Worm (Caenorhabditis elegans) whole organism, mixed stage, embryonic: ENCODE measurements around the gene pcp-4.

Source experiments
- M03D4.4 ChIP-seq: sonication (generic microtip); optimal IDR thresholded peaks from 2 replicates; lab custom pipeline; 2017; ENCODE audit warnings: mild to moderate bottlenecking, missing genetic modification characterization, missing compliant biosample characterization
- bed-3 ChIP-seq: fragments of 200-800 bp; sonication (Bioruptor generic); optimal IDR thresholded peaks from 3 replicates; lab custom pipeline; 2018; ENCODE audit warnings: mild to moderate bottlenecking, missing genetic modification characterization, moderate library complexity, missing compliant biosample characterization
- blmp-1 ChIP-seq: fragments of 150-350 bp; optimal IDR thresholded peaks from 2 replicates; lab custom pipeline; 2014; ENCODE audit warnings: missing biosample characterization, missing genetic modification characterization
- ceh-39 ChIP-seq: fragments of 150-350 bp; optimal IDR thresholded peaks from 2 replicates; lab custom pipeline; 2014; ENCODE audit warnings: missing biosample characterization, missing genetic modification characterization
- ceh-43 ChIP-seq: fragments of 200-800 bp; sonication (Bioruptor generic); optimal IDR thresholded peaks from 2 replicates; lab custom pipeline; 2018; ENCODE audit warnings: mild to moderate bottlenecking, missing genetic modification characterization, moderate library complexity, missing compliant biosample characterization
- ceh-83 ChIP-seq: fragments of 200-800 bp; sonication (Bioruptor generic); optimal IDR thresholded peaks from 2 replicates; lab custom pipeline; 2018; ENCODE audit warnings: mild to moderate bottlenecking, missing genetic modification characterization, missing compliant biosample characterization
- ces-1 ChIP-seq: fragments of 150-350 bp; optimal IDR thresholded peaks from 2 replicates; lab custom pipeline; 2014; ENCODE audit warnings: missing biosample characterization, missing genetic modification reagents, missing genetic modification characterization
- cnd-1 ChIP-seq: fragments of 200-800 bp; sonication (Bioruptor generic); optimal IDR thresholded peaks from 2 replicates; lab custom pipeline; 2018; ENCODE audit warnings: mild to moderate bottlenecking, missing genetic modification characterization, missing compliant biosample characterization
- drap-1 ChIP-seq: fragments of 200-800 bp; sonication (Bioruptor generic); optimal IDR thresholded peaks from 3 replicates; lab custom pipeline; 2018; ENCODE audit warnings: mild to moderate bottlenecking, missing genetic modification characterization, missing compliant biosample characterization
- elt-1 ChIP-seq: sonication (generic microtip); optimal IDR thresholded peaks from 2 replicates; lab custom pipeline; 2017; ENCODE audit warnings: missing genetic modification characterization, mild to moderate bottlenecking, missing compliant biosample characterization, antibody characterized with exemption, moderate library complexity, borderline replicate concordance; ENCODE audit not compliant: insufficient read depth
- elt-3 ChIP-seq: fragments of 150-350 bp; optimal IDR thresholded peaks from 2 replicates; lab custom pipeline; 2014; ENCODE audit warnings: missing biosample characterization, missing genetic modification characterization
- flh-1 ChIP-seq: fragments of 200-800 bp; sonication (Bioruptor generic); optimal IDR thresholded peaks from 2 replicates; lab custom pipeline; 2018; ENCODE audit warnings: mild to moderate bottlenecking, missing genetic modification characterization, moderate library complexity, missing compliant biosample characterization
- ham-2 ChIP-seq: fragments of 200-800 bp; sonication (Bioruptor generic); optimal IDR thresholded peaks from 2 replicates; lab custom pipeline; 2018; ENCODE audit warnings: mild to moderate bottlenecking, missing genetic modification characterization, missing compliant biosample characterization
- hlh-1 ChIP-seq: fragments of 150-350 bp; optimal IDR thresholded peaks from 2 replicates; lab custom pipeline; 2014; ENCODE audit warnings: missing biosample characterization, missing genetic modification reagents, missing genetic modification characterization
- lin-13 ChIP-seq: fragments of 150-350 bp; optimal IDR thresholded peaks from 2 replicates; lab custom pipeline; 2014; ENCODE audit warnings: missing biosample characterization, missing genetic modification characterization
- lsy-2 ChIP-seq: fragments of 150-350 bp; optimal IDR thresholded peaks from 2 replicates; lab custom pipeline; 2014; ENCODE audit warnings: missing biosample characterization, missing genetic modification characterization
- mab-5 ChIP-seq: fragments of 150-350 bp; optimal IDR thresholded peaks from 2 replicates; lab custom pipeline; 2014; ENCODE audit warnings: missing biosample characterization, missing genetic modification characterization
- mep-1 ChIP-seq: fragments of 150-350 bp; optimal IDR thresholded peaks from 2 replicates; lab custom pipeline; 2017; ENCODE audit warnings: missing biosample characterization, missing genetic modification reagents, missing genetic modification characterization, inconsistent platforms
- mls-2 ChIP-seq: sonication (generic microtip); optimal IDR thresholded peaks from 2 replicates; lab custom pipeline; 2016; ENCODE audit warnings: mild to moderate bottlenecking, missing genetic modification characterization, moderate library complexity, missing compliant biosample characterization
- nhr-12 ChIP-seq: fragments of 150-350 bp; optimal IDR thresholded peaks from 2 replicates; lab custom pipeline; 2014; ENCODE audit warnings: missing biosample characterization, missing genetic modification characterization
- nhr-2 ChIP-seq: fragments of 150-350 bp; optimal IDR thresholded peaks from 2 replicates; lab custom pipeline; 2014; ENCODE audit warnings: missing biosample characterization, missing genetic modification characterization
- nhr-237 ChIP-seq: fragments of 150-350 bp; optimal IDR thresholded peaks from 2 replicates; lab custom pipeline; 2014; ENCODE audit warnings: missing biosample characterization, missing genetic modification characterization
- nhr-28 ChIP-seq: fragments of 150-350 bp; optimal IDR thresholded peaks from 2 replicates; lab custom pipeline; 2014; ENCODE audit warnings: missing biosample characterization, missing genetic modification characterization
- nhr-76 ChIP-seq: sonication (generic microtip); optimal IDR thresholded peaks from 2 replicates; lab custom pipeline; 2017; ENCODE audit warnings: missing biosample characterization, missing genetic modification characterization
- sem-2 ChIP-seq: fragments of 200-800 bp; sonication (Bioruptor generic); optimal IDR thresholded peaks from 2 replicates; lab custom pipeline; 2018; ENCODE audit warnings: mild to moderate bottlenecking, missing genetic modification characterization, missing compliant biosample characterization
- snpc-4 ChIP-seq: fragments of 150-350 bp; optimal IDR thresholded peaks from 2 replicates; lab custom pipeline; 2014; ENCODE audit warnings: missing biosample characterization, missing genetic modification characterization
- sptf-1 ChIP-seq: sonication (generic microtip); optimal IDR thresholded peaks from 2 replicates; lab custom pipeline; 2017; ENCODE audit warnings: mild to moderate bottlenecking, missing genetic modification characterization, moderate library complexity, missing compliant biosample characterization
- tbx-8 ChIP-seq: fragments of 200-800 bp; sonication (Bioruptor generic); optimal IDR thresholded peaks from 2 replicates; lab custom pipeline; 2018; ENCODE audit warnings: mild to moderate bottlenecking, missing genetic modification characterization, moderate library complexity, missing compliant biosample characterization
- unc-120 ChIP-seq: sonication (generic microtip); optimal IDR thresholded peaks from 2 replicates; lab custom pipeline; 2017; ENCODE audit warnings: missing genetic modification characterization, missing compliant biosample characterization; ENCODE audit not compliant: poor library complexity, severe bottlenecking
- unc-39 ChIP-seq: fragments of 150-350 bp; optimal IDR thresholded peaks from 2 replicates; lab custom pipeline; 2014; ENCODE audit warnings: missing biosample characterization, missing genetic modification characterization
- unc-62 ChIP-seq: fragments of 150-350 bp; optimal IDR thresholded peaks from 2 replicates; lab custom pipeline; 2014; ENCODE audit warnings: missing biosample characterization, missing genetic modification reagents, missing genetic modification characterization
- zip-8 ChIP-seq: fragments of 150-350 bp; optimal IDR thresholded peaks from 2 replicates; lab custom pipeline; 2014; ENCODE audit warnings: missing biosample characterization, missing genetic modification characterization
- ztf-11 ChIP-seq: fragments of 150-350 bp; optimal IDR thresholded peaks from 2 replicates; lab custom pipeline; 2014; ENCODE audit warnings: missing biosample characterization, missing genetic modification characterization

The pcp-4 gene

ce11 chrV:19836142-19836541 is 5.3 kb upstream of the pcp-4 start, which contains the start of gene srw-38:
Gene srw-38, plus strand, starts transcription at chrV:19836442.
- TF ChIP-seq elt-3 (no peak), M03D4.4 (tag; lab: Kevin White, UChicago) (no peak), nhr-28 (no peak), zip-8 (tag; lab: Kevin White, UChicago) (peak; percentile 52)

ce11 chrV:19831588-19831987 is 777 bp upstream of the pcp-4 start:
- TF ChIP-seq unc-120 (tag; lab: Kevin White, UChicago) (no peak), nhr-12 (tag; lab: Kevin White, UChicago) (no peak), nhr-237 (no peak), mep-1 (tag; lab: Kevin White, UChicago) (no peak), drap-1 (GFP tag; lab: Kevin White, UChicago) (no peak), lin-13 (tag; lab: Kevin White, UChicago) (no peak), ceh-39 (tag; lab: Kevin White, UChicago) (no peak), flh-1 (GFP tag; lab: Kevin White, UChicago) (no peak), unc-39 (no peak), sptf-1 (tag; lab: Kevin White, UChicago) (no peak), tbx-8 (no peak), ceh-43 (no peak)

ce11 chrV:19829225-19829624 is 1.6 kb downstream of the pcp-4 start:
- TF ChIP-seq elt-1 (no peak), ham-2 (GFP tag; lab: Kevin White, UChicago) (peak; percentile 35)

- TF ChIP-seq zip-8 (tag; lab: Kevin White, UChicago) (no peak), sptf-1 (tag; lab: Kevin White, UChicago) (no peak), tbx-8 (no peak), unc-39 (no peak), ceh-43 (no peak), elt-3 (no peak), nhr-76 (tag; lab: Kevin White, UChicago) (no peak), sem-2 (GFP tag; lab: Kevin White, UChicago) (no peak), snpc-4 (no peak), nhr-28 (no peak), nhr-2 (tag; lab: Kevin White, UChicago) (no peak), blmp-1 (tag; lab: Kevin White, UChicago) (no peak), lin-13 (tag; lab: Kevin White, UChicago) (no peak), ceh-39 (tag; lab: Kevin White, UChicago) (no peak), mep-1 (tag; lab: Kevin White, UChicago) (no peak)
- TF ChIP-seq, all 35 proteins: peak for 0
These were observed 3.3 kb downstream of the pcp-4 start for ce11 chrV:19827481-19827880.

ce11 chrV:19822093-19822492 is 8.7 kb downstream of the pcp-4 start, which contains the start of gene Y116F11B.17:
Gene Y116F11B.17, minus strand, starts transcription at chrV:19822193.
- TF ChIP-seq elt-1 = no peak
- TF ChIP-seq elt-3 = no peak
- no peak for TF ChIP-seq lsy-2 (tag; lab: Kevin White, UChicago)
- no peak for TF ChIP-seq sptf-1 (tag; lab: Kevin White, UChicago)
- TF ChIP-seq blmp-1 (tag; lab: Kevin White, UChicago) = no peak
- no peak for TF ChIP-seq ztf-11 (tag; lab: Kevin White, UChicago)
- no peak for TF ChIP-seq drap-1 (GFP tag; lab: Kevin White, UChicago)
- no peak for TF ChIP-seq ceh-83 (GFP tag; lab: Kevin White, UChicago)
- TF ChIP-seq mab-5 (tag; lab: Kevin White, UChicago) = no peak
- TF ChIP-seq cnd-1 = no peak
- TF ChIP-seq ces-1 (GFP tag; lab: Kevin White, UChicago) = no peak
- no peak for TF ChIP-seq snpc-4
- no peak for TF ChIP-seq ham-2 (GFP tag; lab: Kevin White, UChicago)
- no peak for TF ChIP-seq ceh-43
- no peak for TF ChIP-seq bed-3 (GFP tag; lab: Kevin White, UChicago)
- no peak for TF ChIP-seq sem-2 (GFP tag; lab: Kevin White, UChicago)
- no peak for TF ChIP-seq mls-2 (tag; lab: Kevin White, UChicago)
- TF ChIP-seq nhr-76 (tag; lab: Kevin White, UChicago) = no peak
- TF ChIP-seq hlh-1 (tag; lab: Kevin White, UChicago) = no peak
- no peak for TF ChIP-seq unc-62 (GFP tag; lab: Kevin White, UChicago)
